Fruit fly (Drosophila melanogaster): ENCODE results near the gene CG44574.

DNA sequence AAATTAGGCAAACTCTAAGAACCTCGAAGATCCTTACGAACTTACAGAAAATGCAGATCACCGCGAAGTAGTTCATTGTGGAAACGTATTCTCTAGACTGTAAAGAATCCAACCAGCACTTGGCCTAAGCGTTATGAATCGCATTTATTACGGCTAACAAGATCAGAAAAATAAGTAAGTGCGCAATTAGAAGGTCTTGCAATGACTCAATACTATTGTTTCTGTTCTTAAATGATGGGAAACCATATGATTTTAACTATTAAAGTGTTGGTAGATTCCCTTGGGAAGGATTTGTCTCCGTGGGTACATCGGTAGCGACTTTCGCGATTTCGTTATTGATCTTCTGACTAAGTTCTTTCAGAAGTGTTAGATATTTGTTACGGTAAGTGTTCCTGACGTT is 9.2 kb downstream of the CG44574 start, which contains the start of gene Acp26Ab:
- TF ChIP-seq gsb (GFP tag; IDR thresholded peaks at IDR 0.05), result no peak
- no peak for TF ChIP-seq cg (GFP tag; optimal IDR thresholded peaks at IDR 0.05)
- TF ChIP-seq CG10462 (GFP tag; optimal IDR thresholded peaks at IDR 0.05), result no peak
- TF ChIP-seq CG16815 (GFP tag; optimal IDR thresholded peaks at IDR 0.05), result no peak
